Worm (Caenorhabditis elegans) whole organism, mixed stage, embryonic: ENCODE measurements around the gene spe-45.

Experiments used
- blmp-1 ChIP-seq: fragments of 150-350 bp; optimal IDR thresholded peaks from 2 replicates; lab custom pipeline; 2014; ENCODE audit warnings: missing biosample characterization, missing genetic modification characterization
- elt-1 ChIP-seq: sonication (generic microtip); optimal IDR thresholded peaks from 2 replicates; lab custom pipeline; 2017; ENCODE audit warnings: missing genetic modification characterization, mild to moderate bottlenecking, missing compliant biosample characterization, antibody characterized with exemption, moderate library complexity, borderline replicate concordance; ENCODE audit not compliant: insufficient read depth
- lin-13 ChIP-seq: fragments of 150-350 bp; optimal IDR thresholded peaks from 2 replicates; lab custom pipeline; 2014; ENCODE audit warnings: missing biosample characterization, missing genetic modification characterization
- mep-1 ChIP-seq: fragments of 150-350 bp; optimal IDR thresholded peaks from 2 replicates; lab custom pipeline; 2017; ENCODE audit warnings: missing biosample characterization, missing genetic modification reagents, missing genetic modification characterization, inconsistent platforms
- nhr-12 ChIP-seq: fragments of 150-350 bp; optimal IDR thresholded peaks from 2 replicates; lab custom pipeline; 2014; ENCODE audit warnings: missing biosample characterization, missing genetic modification characterization
- nhr-28 ChIP-seq: fragments of 150-350 bp; optimal IDR thresholded peaks from 2 replicates; lab custom pipeline; 2014; ENCODE audit warnings: missing biosample characterization, missing genetic modification characterization
- snpc-4 ChIP-seq: fragments of 150-350 bp; optimal IDR thresholded peaks from 2 replicates; lab custom pipeline; 2014; ENCODE audit warnings: missing biosample characterization, missing genetic modification characterization
- tbx-8 ChIP-seq: fragments of 200-800 bp; sonication (Bioruptor generic); optimal IDR thresholded peaks from 2 replicates; lab custom pipeline; 2018; ENCODE audit warnings: mild to moderate bottlenecking, missing genetic modification characterization, moderate library complexity, missing compliant biosample characterization
- unc-39 ChIP-seq: fragments of 150-350 bp; optimal IDR thresholded peaks from 2 replicates; lab custom pipeline; 2014; ENCODE audit warnings: missing biosample characterization, missing genetic modification characterization

DNA sequence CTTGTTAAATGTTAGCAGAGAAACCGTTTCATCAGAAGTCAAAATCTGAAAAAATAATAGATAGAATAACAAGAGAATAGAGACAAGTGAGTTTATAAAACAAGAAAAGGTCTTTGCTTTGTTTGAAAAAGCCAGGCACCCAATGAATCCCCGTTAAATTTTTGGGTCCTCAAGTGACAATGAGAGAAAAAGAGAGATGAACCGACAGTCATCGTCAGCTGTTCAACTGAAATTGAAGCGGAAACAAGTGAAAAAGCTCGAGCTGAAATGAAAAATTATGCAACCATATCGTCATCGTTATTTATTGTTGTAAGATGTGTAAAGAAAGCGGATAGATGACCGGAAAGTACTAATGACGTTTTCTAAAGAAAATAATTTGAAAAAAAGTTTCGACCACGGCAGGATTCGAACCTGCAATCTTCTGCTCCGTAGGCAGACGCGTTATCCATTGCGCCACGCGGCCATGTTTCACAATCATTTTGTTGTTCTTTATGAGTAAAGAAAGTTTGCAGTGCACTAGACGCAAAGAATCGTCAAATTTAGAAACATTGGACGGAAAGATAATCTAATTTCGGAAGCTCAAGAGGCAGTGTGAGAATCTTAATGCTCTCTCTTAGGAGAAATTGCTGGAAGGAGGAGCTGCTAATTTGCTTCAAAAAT is 27.8 kb upstream of the spe-45 start, which contains the start of gene F08G5.3:
- TF ChIP-seq blmp-1 (tag; lab: Kevin White, UChicago) (no peak), snpc-4 (no peak), elt-1 (no peak), mep-1 (no peak), lin-13 (no peak), nhr-12 (tag; lab: Kevin White, UChicago) (no peak), tbx-8 (GFP tag; lab: Kevin White, UChicago) (no peak), nhr-28 (tag; lab: Kevin White, UChicago) (no peak), unc-39 (no peak)
